Fruit fly (Drosophila melanogaster) whole organism, embryonic: ENCODE measurements around the gene Ctl1.

Experiments
- Adf1 ChIP-seq: fragments of 200-800 bp; sonication (Bioruptor generic); IDR thresholded peaks from 2 replicates; pipeline ENCODE4 v1.3.6; 2022; ENCODE audit warnings: missing biosample characterization, missing genetic modification characterization
- Asciz ChIP-seq: fragments of 200-800 bp; sonication (Bioruptor generic); optimal IDR thresholded peaks from 2 replicates; lab custom pipeline; 2017; ENCODE audit warnings: missing biosample characterization, mild to moderate bottlenecking, missing genetic modification characterization, missing genetic modification reagents
- Bdp1 ChIP-seq: fragments of 200-800 bp; sonication (Bioruptor generic); optimal IDR thresholded peaks from 3 replicates; lab custom pipeline; 2016; ENCODE audit warnings: missing biosample characterization, missing genetic modification characterization
- CG10321 ChIP-seq: fragments of 200-800 bp; sonication (Bioruptor generic); IDR thresholded peaks from 2 replicates; pipeline ENCODE4 v1.3.6; 2022; ENCODE audit warnings: missing biosample characterization, missing genetic modification characterization
- CG10959 ChIP-seq: fragments of 200-800 bp; sonication (Bioruptor generic); IDR thresholded peaks from 2 replicates; pipeline ENCODE4 v1.3.6; 2022; ENCODE audit warnings: missing biosample characterization, missing genetic modification characterization
- CG11723 ChIP-seq: fragments of 200-800 bp; sonication (Bioruptor generic); optimal IDR thresholded peaks from 2 replicates; lab custom pipeline; 2017; ENCODE audit warnings: missing biosample characterization, mild to moderate bottlenecking, missing genetic modification characterization
- CG12104 ChIP-seq: fragments of 200-800 bp; sonication (Bioruptor generic); optimal IDR thresholded peaks from 3 replicates; lab custom pipeline; 2016; ENCODE audit warnings: missing biosample characterization, missing genetic modification characterization
- CG13287 ChIP-seq: fragments of 200-800 bp; sonication (Bioruptor generic); IDR thresholded peaks from 2 replicates; pipeline ENCODE4 v1.3.6; 2022; ENCODE audit warnings: missing biosample characterization, missing genetic modification characterization; ENCODE audit not compliant: partially characterized antibody
- CG14667 ChIP-seq: fragments of 200-800 bp; sonication (Bioruptor generic); IDR thresholded peaks from 2 replicates; pipeline ENCODE4 v1.3.6; 2022; ENCODE audit warnings: missing biosample characterization, missing genetic modification characterization
- CG14710 ChIP-seq: fragments of 200-800 bp; sonication (Bioruptor generic); optimal IDR thresholded peaks from 3 replicates; lab custom pipeline; 2019; ENCODE audit warnings: missing biosample characterization, mild to moderate bottlenecking, missing genetic modification characterization, moderate library complexity
- CG14860 ChIP-seq: fragments of 200-800 bp; sonication (Bioruptor generic); IDR thresholded peaks from 3 replicates; pipeline ENCODE4 v1.3.6; 2022; ENCODE audit warnings: missing biosample characterization, missing genetic modification characterization; ENCODE audit not compliant: partially characterized antibody
- CG17361 ChIP-seq: fragments of 200-800 bp; sonication (Bioruptor generic); IDR thresholded peaks from 3 replicates; pipeline ENCODE4 v1.3.6; 2022; ENCODE audit warnings: missing biosample characterization, missing genetic modification characterization
- CG18619 ChIP-seq: fragments of 200-800 bp; sonication (Bioruptor generic); optimal IDR thresholded peaks from 3 replicates; lab custom pipeline; 2017; ENCODE audit warnings: missing biosample characterization, mild to moderate bottlenecking, missing genetic modification characterization
- CG31441 ChIP-seq: fragments of 200-800 bp; sonication (Bioruptor generic); IDR thresholded peaks from 2 replicates; pipeline ENCODE4 v1.3.6; 2022; ENCODE audit warnings: missing biosample characterization, missing genetic modification characterization
- CG3163 ChIP-seq: fragments of 200-800 bp; sonication (Bioruptor generic); optimal IDR thresholded peaks from 3 replicates; lab custom pipeline; 2016; ENCODE audit warnings: missing biosample characterization, missing genetic modification characterization
- CG32772 ChIP-seq: fragments of 200-800 bp; sonication (Bioruptor generic); IDR thresholded peaks from 2 replicates; pipeline ENCODE4 v1.3.6; 2022; ENCODE audit warnings: missing biosample characterization, missing genetic modification characterization
- CG33557 ChIP-seq: fragments of 200-800 bp; sonication (Bioruptor generic); optimal IDR thresholded peaks from 2 replicates; lab custom pipeline; 2019; ENCODE audit warnings: missing biosample characterization, mild to moderate bottlenecking, missing genetic modification characterization, moderate library complexity
- CG3847 ChIP-seq: fragments of 200-800 bp; sonication (Bioruptor generic); IDR thresholded peaks from 2 replicates; pipeline ENCODE4 v1.3.6; 2022; ENCODE audit warnings: missing biosample characterization, missing genetic modification characterization
- CG4424 ChIP-seq: fragments of 200-800 bp; sonication (Bioruptor generic); optimal IDR thresholded peaks from 3 replicates; lab custom pipeline; 2016; ENCODE audit warnings: missing biosample characterization, missing genetic modification characterization
- CG6175 ChIP-seq: fragments of 200-800 bp; sonication (Bioruptor generic); IDR thresholded peaks from 3 replicates; pipeline ENCODE4 v1.3.6; 2022; ENCODE audit warnings: missing biosample characterization, missing genetic modification characterization
- CG9437 ChIP-seq: fragments of 200-800 bp; sonication (Bioruptor generic); optimal IDR thresholded peaks from 2 replicates; lab custom pipeline; 2018; ENCODE audit warnings: missing biosample characterization, mild to moderate bottlenecking, missing genetic modification characterization
- CG9932 ChIP-seq: fragments of 200-800 bp; sonication (Bioruptor generic); IDR thresholded peaks from 2 replicates; pipeline ENCODE4 v1.3.6; 2022; ENCODE audit warnings: missing biosample characterization, missing genetic modification characterization
- CoRest ChIP-seq: fragments of 200-800 bp; sonication (Bioruptor generic); optimal IDR thresholded peaks from 3 replicates; lab custom pipeline; 2018; ENCODE audit warnings: missing biosample characterization, mild to moderate bottlenecking, missing genetic modification characterization, moderate library complexity
- Dbx ChIP-seq: fragments of 200-800 bp; sonication (Bioruptor generic); IDR thresholded peaks from 3 replicates; pipeline ENCODE4 v1.3.6; 2022; ENCODE audit warnings: missing biosample characterization, missing genetic modification characterization
- Fer2 ChIP-seq: fragments of 200-800 bp; sonication (Bioruptor generic); optimal IDR thresholded peaks from 2 replicates; lab custom pipeline; 2018; ENCODE audit warnings: missing biosample characterization, mild to moderate bottlenecking, missing genetic modification characterization, moderate library complexity
- GATAe ChIP-seq: fragments of 200-800 bp; sonication (Bioruptor generic); conservative IDR thresholded peaks from 2 replicates; pipeline ENCODE4 v1.3.6; 2022; ENCODE audit warnings: missing biosample characterization, missing genetic modification characterization
- HLH4C ChIP-seq: fragments of 200-800 bp; sonication (Bioruptor generic); IDR thresholded peaks from 3 replicates; pipeline ENCODE4 v1.3.6; 2022; ENCODE audit warnings: missing biosample characterization, missing genetic modification characterization; ENCODE audit not compliant: partially characterized antibody
- HLH54F ChIP-seq: fragments of 200-800 bp; sonication (Bioruptor generic); optimal IDR thresholded peaks from 3 replicates; lab custom pipeline; 2016; ENCODE audit warnings: missing biosample characterization, missing genetic modification characterization
- Hand ChIP-seq: fragments of 200-800 bp; sonication (Bioruptor generic); optimal IDR thresholded peaks from 2 replicates; lab custom pipeline; 2017; ENCODE audit warnings: mild to moderate bottlenecking, missing biosample characterization, missing genetic modification reagents, missing genetic modification characterization
- Hr3 ChIP-seq: fragments of 200-800 bp; sonication (Bioruptor generic); optimal IDR thresholded peaks from 3 replicates; lab custom pipeline; 2016; ENCODE audit warnings: missing biosample characterization, missing genetic modification characterization
- Mad ChIP-seq: fragments of 200-800 bp; sonication (Bioruptor generic); optimal IDR thresholded peaks from 2 replicates; lab custom pipeline; 2016; ENCODE audit warnings: missing biosample characterization, missing genetic modification characterization
- Mes4 ChIP-seq: fragments of 200-800 bp; sonication (Bioruptor generic); optimal IDR thresholded peaks from 2 replicates; lab custom pipeline; 2016; ENCODE audit warnings: missing biosample characterization, missing genetic modification characterization
- Mrtf ChIP-seq: fragments of 200-800 bp; sonication (Bioruptor generic); IDR thresholded peaks from 3 replicates; pipeline ENCODE4 v1.3.6; 2022; ENCODE audit warnings: missing biosample characterization, missing genetic modification characterization
- NFAT ChIP-seq: fragments of 200-800 bp; sonication (Bioruptor generic); IDR thresholded peaks from 2 replicates; pipeline ENCODE4 v1.3.6; 2022; ENCODE audit warnings: missing biosample characterization, missing genetic modification characterization
- Nf-YA ChIP-seq: fragments of 200-800 bp; sonication (Bioruptor generic); IDR thresholded peaks from 2 replicates; pipeline ENCODE4 v1.3.6; 2022; ENCODE audit warnings: missing biosample characterization, missing genetic modification characterization
- PHDP ChIP-seq: fragments of 200-800 bp; sonication (Bioruptor generic); optimal IDR thresholded peaks from 3 replicates; lab custom pipeline; 2018; ENCODE audit warnings: missing biosample characterization, mild to moderate bottlenecking, missing genetic modification characterization, moderate library complexity
- Vsx1 ChIP-seq: fragments of 200-800 bp; sonication (Bioruptor generic); optimal IDR thresholded peaks from 2 replicates; lab custom pipeline; 2017; ENCODE audit warnings: missing biosample characterization, mild to moderate bottlenecking, missing genetic modification characterization, missing genetic modification reagents
- crc ChIP-seq: fragments of 200-800 bp; sonication (Bioruptor generic); optimal IDR thresholded peaks from 2 replicates; lab custom pipeline; 2016; ENCODE audit warnings: missing biosample characterization, missing genetic modification characterization
- croc ChIP-seq: fragments of 200-800 bp; sonication (Bioruptor generic); conservative IDR thresholded peaks from 3 replicates; pipeline ENCODE4 v1.3.6; 2022; ENCODE audit warnings: missing biosample characterization, missing genetic modification characterization
- gcm2 ChIP-seq: fragments of 200-800 bp; sonication (Bioruptor generic); optimal IDR thresholded peaks from 2 replicates; lab custom pipeline; 2016; ENCODE audit warnings: missing biosample characterization, missing genetic modification characterization
- kay ChIP-seq: fragments of 200-800 bp; sonication (Bioruptor generic); optimal IDR thresholded peaks from 2 replicates; lab custom pipeline; 2016; ENCODE audit warnings: missing biosample characterization, missing genetic modification characterization
- nerfin-1 ChIP-seq: fragments of 200-800 bp; sonication (Bioruptor generic); optimal IDR thresholded peaks from 3 replicates; lab custom pipeline; 2019; ENCODE audit warnings: missing biosample characterization, mild to moderate bottlenecking, missing genetic modification characterization, moderate library complexity
- nom ChIP-seq: fragments of 200-800 bp; sonication (Bioruptor generic); optimal IDR thresholded peaks from 2 replicates; lab custom pipeline; 2017; ENCODE audit warnings: missing biosample characterization, missing genetic modification characterization, mild to moderate bottlenecking, moderate library complexity, missing genetic modification reagents
- pan ChIP-seq, 4 experiments: fragments of >200 bp in 3 of 4; fragments of 200-800 bp in 1 of 4; sonication (Bioruptor generic) in 1 of 4; optimal IDR thresholded peaks in 3 of 4; IDR thresholded peaks in 1 of 4; 2 replicates each; pipeline versions ENCODE4 v1.3.6 to Lab custom; 2017 to 2022; ENCODE audit warnings: missing biosample characterization in 2 of 4, missing genetic modification characterization in 2 of 4, mixed read lengths in 1 of 4
- pho ChIP-seq: fragments of 200-800 bp; sonication (Bioruptor generic); optimal IDR thresholded peaks from 2 replicates; lab custom pipeline; 2016; ENCODE audit warnings: missing biosample characterization, missing genetic modification characterization
- psq ChIP-seq: fragments of 200-800 bp; sonication (Bioruptor generic); optimal IDR thresholded peaks from 2 replicates; lab custom pipeline; 2017; ENCODE audit warnings: missing biosample characterization, missing genetic modification characterization
- salm ChIP-seq: fragments of 200-800 bp; sonication (Bioruptor generic); optimal IDR thresholded peaks from 2 replicates; lab custom pipeline; 2018; ENCODE audit warnings: missing biosample characterization, mild to moderate bottlenecking, missing genetic modification characterization
- tup ChIP-seq: fragments of 200-800 bp; sonication (Bioruptor generic); optimal IDR thresholded peaks from 2 replicates; lab custom pipeline; 2016; ENCODE audit warnings: missing biosample characterization, mild to moderate bottlenecking, missing genetic modification characterization, moderate library complexity
- unc-4 ChIP-seq: fragments of 200-800 bp; sonication (Bioruptor generic); IDR thresholded peaks from 2 replicates; pipeline ENCODE4 v1.3.6; 2022; ENCODE audit warnings: missing biosample characterization, missing genetic modification characterization; ENCODE audit not compliant: partially characterized antibody
- wdn ChIP-seq: fragments of 200-800 bp; sonication (Bioruptor generic); IDR thresholded peaks from 2 replicates; pipeline ENCODE4 v1.3.6; 2022; ENCODE audit warnings: missing biosample characterization, missing genetic modification characterization

The Ctl1 gene

DNA sequence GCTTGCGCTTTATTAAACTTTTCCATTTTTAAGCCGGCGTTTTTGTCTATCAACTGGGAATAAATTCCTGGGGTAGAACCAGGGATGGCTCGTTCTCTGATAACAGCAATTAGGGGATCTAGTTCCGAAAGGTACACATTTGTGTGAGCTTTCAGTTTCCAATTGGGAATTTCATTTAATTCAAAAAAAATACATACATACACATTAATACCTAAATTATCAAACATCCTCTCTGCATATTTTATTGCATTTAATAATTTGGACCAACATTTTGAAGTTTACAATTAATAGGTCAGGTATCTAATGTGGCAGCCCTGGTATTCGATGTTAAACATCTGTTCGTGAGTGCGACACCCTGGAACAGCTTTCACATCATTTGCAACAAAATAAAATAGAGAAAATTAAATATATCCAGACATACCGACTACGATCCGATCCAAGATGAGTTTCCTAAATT, 18.6 kb upstream of the Ctl1 start, which contains the start of the genes CG15011 and CG1309 (continued):
- TF ChIP-seq CG3847 (GFP tag; lab: Robert Waterston, UW) (peak; percentile 77), nom (GFP tag; lab: Kevin White, UChicago) (peak; percentile 60), Dbx (GFP tag; lab: Robert Waterston, UW) (peak; percentile 72), CG10321 (GFP tag; lab: Robert Waterston, UW) (0 out of 2 replicates have a peak, but pooled peaks have one; percentile 6), wdn (peak; percentile 71), Bdp1 (GFP tag; lab: Kevin White, UChicago) (peak; percentile 76), Mes4 (peak; percentile 80), Mrtf (peak; percentile 58; the same call in 1 of the 3 replicates), Vsx1 (GFP tag; lab: Kevin White, UChicago) (peak; percentile 54), Adf1 (peak; percentile 59), gcm2 (GFP tag; lab: Kevin White, UChicago) (peak; percentile 14), CG14710 (tag; lab: Kevin White, UChicago) (peak; percentile 92), CG14860 (GFP tag; lab: Robert Waterston, UW) (no peak), CoRest (peak; percentile 92), CG10959 (GFP tag; lab: Robert Waterston, UW) (peak; percentile 22; the same call in 1 of the 2 replicates), pan (optimal IDR thresholded peaks at IDR 0.05; lab: Kevin White, UChicago) (no peak), pan (GFP tag; optimal IDR thresholded peaks at IDR 0.05 in 1 of 2, IDR thresholded peaks at IDR 0.05 in 1 of 2) (peak in 1 of 2 experiments; percentile 55), unc-4 (peak; percentile 48), CG11723 (GFP tag; lab: Kevin White, UChicago) (peak; percentile 23), NFAT (peak; percentile 35; the same call in 1 of the 2 replicates), Fer2 (peak; percentile 78), crc (GFP tag; lab: Kevin White, UChicago) (peak; percentile 63), Mad (GFP tag; lab: Kevin White, UChicago) (peak; percentile 80), CG31441 (peak; percentile 76), CG32772 (GFP tag; lab: Robert Waterston, UW) (peak; percentile 81), Nf-YA (GFP tag; lab: Robert Waterston, UW) (no peak), pho (GFP tag; lab: Kevin White, UChicago) (peak; percentile 91), CG12104 (peak; percentile 67), PHDP (tag; lab: Kevin White, UChicago) (peak; percentile 83), Hand (peak; percentile 36), CG18619 (GFP tag; lab: Kevin White, UChicago) (peak; percentile 74), GATAe (GFP tag; lab: Robert Waterston, UW) (peak; percentile 66), CG9932 (GFP tag; lab: Robert Waterston, UW) (peak; percentile 87), Asciz (GFP tag; lab: Kevin White, UChicago) (peak; percentile 56), salm (peak; percentile 56), CG6175 (no peak), CG4424 (GFP tag; lab: Kevin White, UChicago) (peak; percentile 86), kay (peak; percentile 72), nerfin-1 (tag; lab: Kevin White, UChicago) (peak; percentile 93), CG14667 (GFP tag; lab: Robert Waterston, UW) (peak; percentile 64), Hr3 (GFP tag; lab: Kevin White, UChicago) (peak; percentile 93), tup (GFP tag; lab: Kevin White, UChicago) (peak; percentile 31), CG33557 (GFP tag; lab: Kevin White, UChicago) (peak; percentile 86), psq (GFP tag; lab: Kevin White, UChicago) (peak; percentile 57), CG13287 (GFP tag; lab: Robert Waterston, UW) (peak; percentile 64; the same call in 1 of the 2 replicates), CG9437 (GFP tag; lab: Kevin White, UChicago) (peak; percentile 63), HLH54F (GFP tag; lab: Kevin White, UChicago) (peak; percentile 90), HLH4C (GFP tag; lab: Robert Waterston, UW) (no peak), CG3163 (peak; percentile 63), croc (GFP tag; lab: Robert Waterston, UW) (peak; percentile 59), CG17361 (peak; percentile 88)
